Worm (Caenorhabditis elegans): ENCODE data around the gene twk-13.

Gene twk-13

ce11 chrV:12303453-12304077 is 34.2 kb downstream of the twk-13 start (continued):
- peak; percentile 95 for TF ChIP-seq ztf-11 (tag; optimal IDR thresholded peaks at IDR 0.05)

ce11 chrV:12301985-12302591 is 35.7 kb downstream of the twk-13 start, which contains the start of the genes frm-7 and F55C5.17:
Gene frm-7 (plus strand): TSS chrV:12302484.
Gene F55C5.17 (plus strand): TSS chrV:12302541.
- TF ChIP-seq ceh-39 (tag; optimal IDR thresholded peaks at IDR 0.05) = no peak
- TF ChIP-seq blmp-1 (tag; optimal IDR thresholded peaks at IDR 0.05) = no peak
- no peak for TF ChIP-seq pha-4 (tag; optimal IDR thresholded peaks at IDR 0.05)
- no peak for TF ChIP-seq lsy-2 (tag; optimal IDR thresholded peaks at IDR 0.05)
- no peak for TF ChIP-seq nhr-76 (tag; optimal IDR thresholded peaks at IDR 0.05)

- TF ChIP-seq ceh-39 (tag; optimal IDR thresholded peaks at IDR 0.05) = no peak
- no peak for TF ChIP-seq blmp-1 (tag; optimal IDR thresholded peaks at IDR 0.05)
- TF ChIP-seq mab-5 (tag; optimal IDR thresholded peaks at IDR 0.05) = no peak
- no peak for TF ChIP-seq lin-32 (GFP tag; optimal IDR thresholded peaks at IDR 0.05)
- TF ChIP-seq bed-3 (GFP tag; optimal IDR thresholded peaks at IDR 0.05) = no peak
Observed at ce11 chrV:12300780-12301460, 36.9 kb downstream of the twk-13 start.

ce11 chrV:12300166-12300565 is 37.6 kb downstream of the twk-13 start:
- TF ChIP-seq lsy-2 (tag; optimal IDR thresholded peaks at IDR 0.05) = peak; percentile 16
- peak; percentile 26 for TF ChIP-seq ceh-39 (tag; optimal IDR thresholded peaks at IDR 0.05)
- no peak for TF ChIP-seq ztf-11 (tag; optimal IDR thresholded peaks at IDR 0.05)
- peak; percentile 50 for TF ChIP-seq elt-3 (tag; optimal IDR thresholded peaks at IDR 0.05)
- TF ChIP-seq nhr-76 (tag; optimal IDR thresholded peaks at IDR 0.05) = no peak
- peak; percentile 16 for TF ChIP-seq elt-1 (tag; optimal IDR thresholded peaks at IDR 0.05; ENCODE audit: borderline replicate concordance, insufficient read depth)
- peak; percentile 72 for TF ChIP-seq pha-4 (tag; optimal IDR thresholded peaks at IDR 0.05)
- peak; percentile 25 for TF ChIP-seq nhr-237 (tag; optimal IDR thresholded peaks at IDR 0.05)
- peak; percentile 9 for TF ChIP-seq blmp-1 (tag; optimal IDR thresholded peaks at IDR 0.05)
- TF ChIP-seq mls-2 (tag; optimal IDR thresholded peaks at IDR 0.05) = no peak
- TF ChIP-seq nhr-12 (tag; optimal IDR thresholded peaks at IDR 0.05) = no peak

ce11 chrV:12299244-12299766 is 38.5 kb downstream of the twk-13 start:
- TF ChIP-seq lin-32 (GFP tag; optimal IDR thresholded peaks at IDR 0.05) = no peak
- TF ChIP-seq tbx-8 (GFP tag; optimal IDR thresholded peaks at IDR 0.05) = no peak
- TF ChIP-seq sptf-1 (tag; optimal IDR thresholded peaks at IDR 0.05) = no peak
- TF ChIP-seq ceh-43 (GFP tag; optimal IDR thresholded peaks at IDR 0.05) = no peak
- no peak for TF ChIP-seq hlh-1 (tag; optimal IDR thresholded peaks at IDR 0.05)
- no peak for TF ChIP-seq ceh-39 (tag; optimal IDR thresholded peaks at IDR 0.05)
- TF ChIP-seq lsy-2 (tag; optimal IDR thresholded peaks at IDR 0.05) = no peak
- TF ChIP-seq flh-1 (GFP tag; optimal IDR thresholded peaks at IDR 0.05) = no peak
- no peak for TF ChIP-seq ztf-11 (tag; optimal IDR thresholded peaks at IDR 0.05)

ce11 chrV:12298184-12298583 is 39.6 kb downstream of the twk-13 start:
- TF ChIP-seq unc-120 (tag; optimal IDR thresholded peaks at IDR 0.05; ENCODE audit: poor library complexity, severe bottlenecking) (no peak), snpc-4 (tag; optimal IDR thresholded peaks at IDR 0.05) (no peak), mls-2 (tag; optimal IDR thresholded peaks at IDR 0.05) (no peak), sptf-1 (tag; optimal IDR thresholded peaks at IDR 0.05) (no peak), drap-1 (GFP tag; optimal IDR thresholded peaks at IDR 0.05) (no peak), nhr-12 (tag; optimal IDR thresholded peaks at IDR 0.05) (no peak), unc-62 (GFP tag; optimal IDR thresholded peaks at IDR 0.05) (no peak), zip-8 (tag; optimal IDR thresholded peaks at IDR 0.05) (no peak), lsy-2 (tag; optimal IDR thresholded peaks at IDR 0.05) (no peak), nhr-237 (tag; optimal IDR thresholded peaks at IDR 0.05) (no peak)

- TF ChIP-seq bed-3 (GFP tag; optimal IDR thresholded peaks at IDR 0.05) (no peak), lin-13 (tag; optimal IDR thresholded peaks at IDR 0.05) (no peak), lin-32 (GFP tag; optimal IDR thresholded peaks at IDR 0.05) (no peak), pha-4 (tag; optimal IDR thresholded peaks at IDR 0.05) (no peak), elt-1 (tag; optimal IDR thresholded peaks at IDR 0.05; ENCODE audit: borderline replicate concordance, insufficient read depth) (peak; percentile 46)
Observed at ce11 chrV:12296794-12297193, 41.0 kb downstream of the twk-13 start.

Measured in whole organism, mixed stage, embryonic.